Comparison of ENCODE assay signal across 1 fruit fly cellular context in the genomic region with DNA sequence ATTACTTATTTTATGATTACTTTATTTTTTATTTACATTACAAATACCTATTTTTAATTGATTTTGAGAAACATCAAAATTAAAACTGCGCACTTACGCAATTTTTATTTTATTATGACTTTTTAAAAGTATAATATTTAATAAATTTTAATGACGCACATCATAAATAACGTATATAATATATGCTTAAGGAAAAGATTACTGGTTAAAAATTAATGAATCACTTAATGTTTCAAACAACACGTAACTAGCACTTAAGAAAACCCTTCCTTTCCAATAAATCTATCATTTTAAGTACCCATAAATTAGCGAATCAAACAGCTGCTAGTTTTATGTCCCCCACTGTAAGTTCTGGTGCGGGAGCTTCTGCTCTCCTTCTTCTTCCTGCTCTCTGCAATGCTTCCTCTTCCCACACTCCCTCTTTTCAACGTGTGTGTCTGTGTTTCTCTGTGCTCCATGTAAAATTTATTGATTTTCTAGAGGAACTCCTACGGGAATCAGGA.
A peak's percentile ranks its signal among the peaks of the same experiment; 100 is the strongest.
TF ChIP-seq lines count a peak whose summit lies in the region.

No protein-coding gene starts in this region.

TF ChIP-seq in whole organism, embryonic, 481 proteins besides CTCF, POLR2A, EP300 and RAD21 (continued from another document and continues in another):
- TF ChIP-seq az2 (GFP tag; optimal IDR thresholded peaks at IDR 0.05; lab: Kevin White, UChicago) = peak; percentile 61
- peak; percentile 29; the same call in 1 of the 2 replicates for TF ChIP-seq CG4404 (GFP tag; IDR thresholded peaks at IDR 0.05; lab: Robert Waterston, UW)
- TF ChIP-seq CG11723 (GFP tag; optimal IDR thresholded peaks at IDR 0.05; lab: Kevin White, UChicago) = peak; percentile 42
- no peak for TF ChIP-seq CG13287 (GFP tag; IDR thresholded peaks at IDR 0.05; lab: Robert Waterston, UW; ENCODE audit: partially characterized antibody)
- no peak for TF ChIP-seq fu2 (GFP tag; optimal IDR thresholded peaks at IDR 0.05; lab: Kevin White, UChicago)
- no peak for TF ChIP-seq eyg (GFP tag; optimal IDR thresholded peaks at IDR 0.05; lab: Kevin White, UChicago)
- no peak for TF ChIP-seq Ravus (GFP tag; IDR thresholded peaks at IDR 0.05; lab: Robert Waterston, UW)
- no peak for TF ChIP-seq CG31365 (tag; optimal IDR thresholded peaks at IDR 0.05; lab: Kevin White, UChicago)
- peak; percentile 61 for TF ChIP-seq CG16815 (GFP tag; optimal IDR thresholded peaks at IDR 0.05; lab: Kevin White, UChicago)
- no peak for TF ChIP-seq trh (GFP tag; optimal IDR thresholded peaks at IDR 0.05; lab: Kevin White, UChicago)
- TF ChIP-seq p53 (GFP tag; optimal IDR thresholded peaks at IDR 0.05; lab: Kevin White, UChicago) = no peak
- no peak for TF ChIP-seq oc (tag; optimal IDR thresholded peaks at IDR 0.05; lab: Kevin White, UChicago)
- peak; percentile 67 for TF ChIP-seq cwo (GFP tag; optimal IDR thresholded peaks at IDR 0.05; lab: Kevin White, UChicago)
- no peak for TF ChIP-seq CG12942 (GFP tag; optimal IDR thresholded peaks at IDR 0.05; lab: Kevin White, UChicago)
- no peak for TF ChIP-seq CG4360 (GFP tag; IDR thresholded peaks at IDR 0.05; lab: Robert Waterston, UW)
- no peak for TF ChIP-seq Gsc (GFP tag; IDR thresholded peaks at IDR 0.05; lab: Robert Waterston, UW)
- peak; percentile 83 for TF ChIP-seq CoRest (tag; optimal IDR thresholded peaks at IDR 0.05; lab: Kevin White, UChicago)
- TF ChIP-seq CG12769 (tag; optimal IDR thresholded peaks at IDR 0.05; lab: Kevin White, UChicago) = peak; percentile 11
- TF ChIP-seq CG15514 (GFP tag; optimal IDR thresholded peaks at IDR 0.05; lab: Kevin White, UChicago) = peak; percentile 26
- no peak for TF ChIP-seq CG32767 (GFP tag; IDR thresholded peaks at IDR 0.05; lab: Robert Waterston, UW)
- no peak for TF ChIP-seq chif (GFP tag; optimal IDR thresholded peaks at IDR 0.05; lab: Kevin White, UChicago)
- TF ChIP-seq CG2202 (tag; optimal IDR thresholded peaks at IDR 0.05; lab: Kevin White, UChicago) = no peak
- TF ChIP-seq Doc3 (GFP tag; IDR thresholded peaks at IDR 0.05; lab: Robert Waterston, UW; ENCODE audit: partially characterized antibody) = no peak
- no peak for TF ChIP-seq CG13894 (tag; optimal IDR thresholded peaks at IDR 0.05; lab: Kevin White, UChicago)
- TF ChIP-seq Pdp1 (GFP tag; optimal IDR thresholded peaks at IDR 0.05; lab: Kevin White, UChicago) = no peak
- TF ChIP-seq CG10959 (GFP tag; IDR thresholded peaks at IDR 0.05; lab: Robert Waterston, UW) = peak; percentile 7; the same call in 1 of the 2 replicates
- TF ChIP-seq crp (GFP tag; optimal IDR thresholded peaks at IDR 0.05; lab: Kevin White, UChicago) = peak in 1 of 2 experiments; percentile 10
- TF ChIP-seq zf30C (GFP tag; optimal IDR thresholded peaks at IDR 0.05; lab: Kevin White, UChicago) = no peak
- TF ChIP-seq gro (GFP tag; optimal IDR thresholded peaks at IDR 0.05; lab: Kevin White, UChicago) = no peak
- no peak for TF ChIP-seq CG14860 (GFP tag; IDR thresholded peaks at IDR 0.05; lab: Robert Waterston, UW; ENCODE audit: partially characterized antibody)
- TF ChIP-seq CG2712 (tag; optimal IDR thresholded peaks at IDR 0.05; lab: Kevin White, UChicago) = peak; percentile 78
- no peak for TF ChIP-seq Tbp (GFP tag; optimal IDR thresholded peaks at IDR 0.05; lab: Kevin White, UChicago)
- TF ChIP-seq Kr (GFP tag; optimal IDR thresholded peaks at IDR 0.05; lab: Kevin White, UChicago) = no peak
- no peak for TF ChIP-seq Camta (GFP tag; optimal IDR thresholded peaks at IDR 0.05; lab: Kevin White, UChicago)
- TF ChIP-seq CG14014 (GFP tag; IDR thresholded peaks at IDR 0.05; lab: Robert Waterston, UW) = peak; percentile 28; the same call in 1 of the 2 replicates
- TF ChIP-seq nom (GFP tag; optimal IDR thresholded peaks at IDR 0.05; lab: Kevin White, UChicago) = peak; percentile 70
- TF ChIP-seq dati (GFP tag; IDR thresholded peaks at IDR 0.05; lab: Robert Waterston, UW) = 0 out of 2 replicates have a peak, but pooled peaks have one; percentile 21
- peak; percentile 27 for TF ChIP-seq CG2116 (GFP tag; optimal IDR thresholded peaks at IDR 0.05; lab: Kevin White, UChicago)
- no peak for TF ChIP-seq Lpt (GFP tag; optimal IDR thresholded peaks at IDR 0.05; lab: Kevin White, UChicago)
- TF ChIP-seq wdn (GFP tag; IDR thresholded peaks at IDR 0.05; lab: Robert Waterston, UW) = 0 out of 2 replicates have a peak, but pooled peaks have one; percentile 3
- peak; percentile 57 for TF ChIP-seq CG9817 (tag; optimal IDR thresholded peaks at IDR 0.05; lab: Kevin White, UChicago)
- no peak for TF ChIP-seq CG32772 (GFP tag; IDR thresholded peaks at IDR 0.05; lab: Robert Waterston, UW)
- 0 out of 2 replicates have a peak, but pooled peaks have one; percentile 25 for TF ChIP-seq CG16779 (GFP tag; IDR thresholded peaks at IDR 0.05; lab: Robert Waterston, UW)
- no peak for TF ChIP-seq B-H2 (GFP tag; optimal IDR thresholded peaks at IDR 0.05; lab: Kevin White, UChicago)
- no peak for TF ChIP-seq D (optimal IDR thresholded peaks at IDR 0.05; lab: Kevin White, UChicago)
- peak; percentile 73 for TF ChIP-seq D (GFP tag; optimal IDR thresholded peaks at IDR 0.05; lab: Kevin White, UChicago)
- no peak for TF ChIP-seq CG17612 (GFP tag; IDR thresholded peaks at IDR 0.05; lab: Robert Waterston, UW)
- TF ChIP-seq CG10321 (GFP tag; IDR thresholded peaks at IDR 0.05; lab: Robert Waterston, UW) = peak; percentile 9; the same call in 1 of the 2 replicates
- TF ChIP-seq Jarid2 (GFP tag; optimal IDR thresholded peaks at IDR 0.05; lab: Kevin White, UChicago) = no peak
- peak; percentile 35 for TF ChIP-seq Asciz (GFP tag; optimal IDR thresholded peaks at IDR 0.05; lab: Kevin White, UChicago)
- TF ChIP-seq NC2α (GFP tag; optimal IDR thresholded peaks at IDR 0.05; lab: Kevin White, UChicago) = no peak
- TF ChIP-seq amos (GFP tag; IDR thresholded peaks at IDR 0.05; lab: Robert Waterston, UW; ENCODE audit: partially characterized antibody) = no peak
- no peak for TF ChIP-seq Dll (GFP tag; IDR thresholded peaks at IDR 0.05; lab: Robert Waterston, UW; ENCODE audit: partially characterized antibody)
- no peak for TF ChIP-seq rib (GFP tag; IDR thresholded peaks at IDR 0.05; lab: Robert Waterston, UW)
- peak; percentile 48 for TF ChIP-seq CG9215 (GFP tag; IDR thresholded peaks at IDR 0.05; lab: Robert Waterston, UW)
- 0 out of 2 replicates have a peak, but pooled peaks have one; percentile 9 for TF ChIP-seq CG7372 (GFP tag; IDR thresholded peaks at IDR 0.05; lab: Robert Waterston, UW)
- no peak for TF ChIP-seq ato (GFP tag; IDR thresholded peaks at IDR 0.05; lab: Robert Waterston, UW; ENCODE audit: partially characterized antibody)
- TF ChIP-seq sr (GFP tag; IDR thresholded peaks at IDR 0.05; lab: Robert Waterston, UW) = no peak
- TF ChIP-seq peb (GFP tag; IDR thresholded peaks at IDR 0.05; lab: Robert Waterston, UW) = no peak
- no peak for TF ChIP-seq br (optimal IDR thresholded peaks at IDR 0.05; lab: Kevin White, UChicago)
- TF ChIP-seq gsb (GFP tag; IDR thresholded peaks at IDR 0.05; lab: Robert Waterston, UW) = no peak
- TF ChIP-seq CG6813 (GFP tag; optimal IDR thresholded peaks at IDR 0.05; lab: Kevin White, UChicago) = peak; percentile 67
- peak; percentile 54; the same call in 2 of the 3 replicates for TF ChIP-seq ci (GFP tag; IDR thresholded peaks at IDR 0.05; lab: Robert Waterston, UW)
- no peak; the same call in 1 of the 2 replicates for TF ChIP-seq CG6272 (GFP tag; IDR thresholded peaks at IDR 0.05; lab: Robert Waterston, UW)
- TF ChIP-seq Aef1 (GFP tag; IDR thresholded peaks at IDR 0.05; lab: Robert Waterston, UW) = no peak; the same call in 2 of the 3 replicates
- no peak for TF ChIP-seq CG6791 (GFP tag; IDR thresholded peaks at IDR 0.05; lab: Robert Waterston, UW; ENCODE audit: partially characterized antibody)
- no peak for TF ChIP-seq her (GFP tag; optimal IDR thresholded peaks at IDR 0.05; lab: Kevin White, UChicago)
- TF ChIP-seq tup (GFP tag; optimal IDR thresholded peaks at IDR 0.05; lab: Kevin White, UChicago) = no peak
- no peak for TF ChIP-seq abd-A (tag; optimal IDR thresholded peaks at IDR 0.05; lab: Kevin White, UChicago)
- peak; percentile 43 for TF ChIP-seq Nf-YB (GFP tag; optimal IDR thresholded peaks at IDR 0.05; lab: Kevin White, UChicago)
- TF ChIP-seq MESR4 (GFP tag; optimal IDR thresholded peaks at IDR 0.05; lab: Kevin White, UChicago) = no peak
- TF ChIP-seq CG1233 (GFP tag; optimal IDR thresholded peaks at IDR 0.05; lab: Kevin White, UChicago) = peak; percentile 76
- no peak for TF ChIP-seq NC2β (GFP tag; optimal IDR thresholded peaks at IDR 0.05; lab: Kevin White, UChicago)
- no peak for TF ChIP-seq CG3163 (GFP tag; optimal IDR thresholded peaks at IDR 0.05; lab: Kevin White, UChicago)
- TF ChIP-seq jumu (GFP tag; optimal IDR thresholded peaks at IDR 0.05; lab: Kevin White, UChicago) = no peak
- peak; percentile 59 for TF ChIP-seq ATbp (GFP tag; optimal IDR thresholded peaks at IDR 0.05; lab: Kevin White, UChicago)
- no peak for TF ChIP-seq Hmx (GFP tag; optimal IDR thresholded peaks at IDR 0.05; lab: Kevin White, UChicago)
- no peak for TF ChIP-seq CG1792 (GFP tag; optimal IDR thresholded peaks at IDR 0.05; lab: Kevin White, UChicago)
- peak; percentile 31 for TF ChIP-seq CG10274 (GFP tag; optimal IDR thresholded peaks at IDR 0.05; lab: Kevin White, UChicago)
- peak; percentile 31 for TF ChIP-seq ewg (GFP tag; optimal IDR thresholded peaks at IDR 0.05; lab: Kevin White, UChicago)
- TF ChIP-seq HLHmδ (GFP tag; optimal IDR thresholded peaks at IDR 0.05; lab: Kevin White, UChicago) = no peak
- TF ChIP-seq tap (tag; optimal IDR thresholded peaks at IDR 0.05; lab: Kevin White, UChicago) = peak; percentile 44
- peak; percentile 56 for TF ChIP-seq unpg (GFP tag; optimal IDR thresholded peaks at IDR 0.05; lab: Kevin White, UChicago)
- TF ChIP-seq CG14710 (tag; optimal IDR thresholded peaks at IDR 0.05; lab: Kevin White, UChicago) = peak; percentile 74
- TF ChIP-seq corto (GFP tag; optimal IDR thresholded peaks at IDR 0.05; lab: Kevin White, UChicago) = no peak
- TF ChIP-seq CG17361 (GFP tag; IDR thresholded peaks at IDR 0.05; lab: Robert Waterston, UW) = peak; percentile 91
- no peak for TF ChIP-seq usp (GFP tag; optimal IDR thresholded peaks at IDR 0.05; lab: Kevin White, UChicago)
- TF ChIP-seq sens-2 (GFP tag; IDR thresholded peaks at IDR 0.05; lab: Robert Waterston, UW) = 0 out of 2 replicates have a peak, but pooled peaks have one; percentile 21
- TF ChIP-seq HLH3B (GFP tag; IDR thresholded peaks at IDR 0.05; lab: Robert Waterston, UW) = no peak
- peak; percentile 63 for TF ChIP-seq CG15011 (GFP tag; optimal IDR thresholded peaks at IDR 0.05; lab: Kevin White, UChicago)
- no peak for TF ChIP-seq pros (GFP tag; optimal IDR thresholded peaks at IDR 0.05; lab: Kevin White, UChicago)
- no peak for TF ChIP-seq gfzf (GFP tag; optimal IDR thresholded peaks at IDR 0.05; lab: Kevin White, UChicago)
- TF ChIP-seq CG6254 (GFP tag; optimal IDR thresholded peaks at IDR 0.05; lab: Kevin White, UChicago) = peak; percentile 49
- no peak for TF ChIP-seq mld (GFP tag; IDR thresholded peaks at IDR 0.05; lab: Robert Waterston, UW; ENCODE audit: partially characterized antibody)
- TF ChIP-seq Vsx1 (GFP tag; optimal IDR thresholded peaks at IDR 0.05; lab: Kevin White, UChicago) = peak; percentile 42
- peak; percentile 68 for TF ChIP-seq CG10267 (tag; optimal IDR thresholded peaks at IDR 0.05; lab: Kevin White, UChicago)
- TF ChIP-seq CG16863 (GFP tag; optimal IDR thresholded peaks at IDR 0.05; lab: Kevin White, UChicago) = no peak
- TF ChIP-seq CG7963 (GFP tag; IDR thresholded peaks at IDR 0.05; lab: Robert Waterston, UW; ENCODE audit: partially characterized antibody) = no peak
- TF ChIP-seq Bdp1 (GFP tag; optimal IDR thresholded peaks at IDR 0.05; lab: Kevin White, UChicago) = no peak
- no peak for TF ChIP-seq ase (GFP tag; IDR thresholded peaks at IDR 0.05; lab: Robert Waterston, UW)
- TF ChIP-seq CG33557 (GFP tag; optimal IDR thresholded peaks at IDR 0.05; lab: Kevin White, UChicago) = peak; percentile 55
- TF ChIP-seq CG14050 (GFP tag; IDR thresholded peaks at IDR 0.05; lab: Robert Waterston, UW) = no peak
- TF ChIP-seq CG3995 (GFP tag; optimal IDR thresholded peaks at IDR 0.05; lab: Kevin White, UChicago) = no peak
- peak; percentile 68 for TF ChIP-seq NfI (GFP tag; optimal IDR thresholded peaks at IDR 0.05; lab: Kevin White, UChicago)
- peak; percentile 77 for TF ChIP-seq dmrt99B (tag; optimal IDR thresholded peaks at IDR 0.05; lab: Kevin White, UChicago)
- TF ChIP-seq Rfx (GFP tag; IDR thresholded peaks at IDR 0.05; lab: Robert Waterston, UW) = peak; percentile 64
- no peak for TF ChIP-seq CG12744 (GFP tag; optimal IDR thresholded peaks at IDR 0.05; lab: Kevin White, UChicago)
- no peak for TF ChIP-seq CG5245 (GFP tag; optimal IDR thresholded peaks at IDR 0.05; lab: Kevin White, UChicago)
- TF ChIP-seq CG3281 (GFP tag; optimal IDR thresholded peaks at IDR 0.05; lab: Kevin White, UChicago) = peak; percentile 85
- TF ChIP-seq Antp (GFP tag; optimal IDR thresholded peaks at IDR 0.05; lab: Kevin White, UChicago) = no peak
- no peak for TF ChIP-seq CkIIα-i1 (GFP tag; IDR thresholded peaks at IDR 0.05; lab: Robert Waterston, UW)
- no peak for TF ChIP-seq cg (GFP tag; optimal IDR thresholded peaks at IDR 0.05; lab: Kevin White, UChicago)
- TF ChIP-seq sens (GFP tag; lab: Kevin White, UChicago) = peak; percentile 56
- TF ChIP-seq so (GFP tag; IDR thresholded peaks at IDR 0.05; lab: Robert Waterston, UW) = no peak
- peak; percentile 44 for TF ChIP-seq CG10462 (GFP tag; optimal IDR thresholded peaks at IDR 0.05; lab: Kevin White, UChicago)
- no peak for TF ChIP-seq Sry-δ (GFP tag; optimal IDR thresholded peaks at IDR 0.05; lab: Kevin White, UChicago)
- TF ChIP-seq nmo (GFP tag; optimal IDR thresholded peaks at IDR 0.05; lab: Kevin White, UChicago) = peak; percentile 70
- TF ChIP-seq dan (GFP tag; IDR thresholded peaks at IDR 0.05; lab: Robert Waterston, UW) = no peak
- TF ChIP-seq Oaz (GFP tag; IDR thresholded peaks at IDR 0.05; lab: Robert Waterston, UW) = no peak
- no peak for TF ChIP-seq CG7745 (tag; optimal IDR thresholded peaks at IDR 0.05; lab: Kevin White, UChicago)
- TF ChIP-seq Poxn (GFP tag; IDR thresholded peaks at IDR 0.05; lab: Robert Waterston, UW) = no peak
- TF ChIP-seq klu (GFP tag; IDR thresholded peaks at IDR 0.05; lab: Robert Waterston, UW) = no peak
- TF ChIP-seq CG8924 (tag; optimal IDR thresholded peaks at IDR 0.05; lab: Kevin White, UChicago) = peak; percentile 75
- peak; percentile 37; the same call in 1 of the 3 replicates for TF ChIP-seq croc (GFP tag; conservative IDR thresholded peaks at IDR 0.05; lab: Robert Waterston, UW)
- TF ChIP-seq Lim3 (GFP tag; IDR thresholded peaks at IDR 0.05; lab: Robert Waterston, UW) = no peak
- no peak for TF ChIP-seq hth (optimal IDR thresholded peaks at IDR 0.05; lab: Kevin White, UChicago)
- no peak for TF ChIP-seq dimm (GFP tag; IDR thresholded peaks at IDR 0.05; lab: Robert Waterston, UW)
